Fruit fly (Drosophila melanogaster): ENCODE data around the gene CG3625.

- TF ChIP-seq h (optimal IDR thresholded peaks at IDR 0.05) (no peak), psq (optimal IDR thresholded peaks at IDR 0.05) (no peak)
These were observed 40.9 kb downstream of the CG3625 start, which contains the start of gene kis for dm6 chr2L:250507-251215.
